Worm (Caenorhabditis elegans) whole organism, early embryonic: ENCODE data around the gene F22E5.22.

Experiments
- ama-1 ChIP-seq: fragments of 150-350 bp; optimal IDR thresholded peaks from 2 replicates; lab custom pipeline; 2014
- ets-7 ChIP-seq: sonication (generic microtip); optimal IDR thresholded peaks from 2 replicates; lab custom pipeline; 2016; ENCODE audit warnings: missing genotype, missing genetic modification characterization, missing compliant biosample characterization
- hmbx-1 ChIP-seq: sonication (generic microtip); optimal IDR thresholded peaks from 2 replicates; lab custom pipeline; 2016; ENCODE audit warnings: mild to moderate bottlenecking, missing genetic modification characterization, missing compliant biosample characterization
- hmg-4 ChIP-seq: fragments of 200-800 bp; sonication (Bioruptor generic); optimal IDR thresholded peaks from 2 replicates; lab custom pipeline; 2018; ENCODE audit warnings: mild to moderate bottlenecking, missing genetic modification characterization, missing compliant biosample characterization
- pes-1 ChIP-seq: fragments of 200-800 bp; sonication (Bioruptor generic); IDR thresholded peaks from 2 replicates; pipeline ENCODE4 v1.3.6; 2022; ENCODE audit warnings: missing genetic modification reagents, missing genetic modification characterization, missing compliant biosample characterization
- sea-1 ChIP-seq: fragments of 200-800 bp; sonication (Bioruptor generic); conservative IDR thresholded peaks from 2 replicates; pipeline ENCODE4 v1.3.6; 2022; ENCODE audit warnings: missing genetic modification characterization, missing compliant biosample characterization
- tbx-11 ChIP-seq: fragments of 200-800 bp; sonication (Bioruptor generic); IDR thresholded peaks from 2 replicates; pipeline ENCODE4 v1.3.6; 2022; ENCODE audit warnings: missing genetic modification characterization, missing compliant biosample characterization
- tbx-37 ChIP-seq: fragments of 200-800 bp; sonication (Bioruptor generic); conservative IDR thresholded peaks from 2 replicates; pipeline ENCODE4 v1.3.6; 2022; ENCODE audit warnings: missing genetic modification reagents, missing genetic modification characterization, missing compliant biosample characterization
- tra-4 ChIP-seq: sonication (generic microtip); optimal IDR thresholded peaks from 2 replicates; lab custom pipeline; 2017; ENCODE audit warnings: missing genetic modification characterization, missing compliant biosample characterization

- TF ChIP-seq tbx-11 (no peak), ama-1 (lab: Kevin White, UChicago) (no peak), ets-7 (no peak), sea-1 (GFP tag; lab: Robert Waterston, UW) (no peak), hmbx-1 (tag; lab: Kevin White, UChicago) (no peak), hmg-4 (no peak), pes-1 (GFP tag; lab: Robert Waterston, UW) (no peak), tra-4 (no peak), tbx-37 (GFP tag; lab: Robert Waterston, UW) (no peak)
These were observed 6.3 kb upstream of the F22E5.22 start, which contains the start of gene gcy-21 for ce11 chrII:2659364-2659763.
